Fruit fly (Drosophila melanogaster) whole organism, prepupa: Measurements from ENCODE around the gene CG13884.

ENCODE experiments used
- Blimp-1 ChIP-seq: fragments of 200-800 bp; sonication (Bioruptor generic); optimal IDR thresholded peaks from 3 replicates; lab custom pipeline; 2017; ENCODE audit warnings: missing biosample characterization, missing genetic modification characterization, mild to moderate bottlenecking, moderate library complexity, missing genetic modification reagents
- CG10631 ChIP-seq: fragments of 200-800 bp; sonication (Bioruptor generic); optimal IDR thresholded peaks from 2 replicates; lab custom pipeline; 2016; ENCODE audit warnings: missing biosample characterization, missing genetic modification characterization
- CG10669 ChIP-seq: fragments of 200-800 bp; sonication (Bioruptor generic); optimal IDR thresholded peaks from 3 replicates; lab custom pipeline; 2018; ENCODE audit warnings: missing biosample characterization, mild to moderate bottlenecking, missing genetic modification characterization, moderate library complexity
- CG11762 ChIP-seq: fragments of 200-800 bp; sonication (Bioruptor generic); optimal IDR thresholded peaks from 3 replicates; lab custom pipeline; 2016; ENCODE audit warnings: missing biosample characterization, missing genetic modification characterization; ENCODE audit not compliant: insufficient read depth
- CG11902 ChIP-seq: fragments of 200-800 bp; sonication (Bioruptor generic); optimal IDR thresholded peaks from 3 replicates; lab custom pipeline; 2016; ENCODE audit warnings: missing biosample characterization, missing genetic modification characterization
- CG31627 ChIP-seq: fragments of 200-800 bp; sonication (Bioruptor generic); optimal IDR thresholded peaks from 3 replicates; lab custom pipeline; 2016; ENCODE audit warnings: missing biosample characterization, missing genetic modification characterization
- CG34406 ChIP-seq: fragments of 200-800 bp; sonication (Bioruptor generic); optimal IDR thresholded peaks from 3 replicates; lab custom pipeline; 2016; ENCODE audit warnings: missing biosample characterization, missing genetic modification characterization
- CG3919 ChIP-seq: fragments of 200-800 bp; sonication (Bioruptor generic); optimal IDR thresholded peaks from 3 replicates; lab custom pipeline; 2016; ENCODE audit warnings: missing biosample characterization, missing genetic modification characterization
- CG4318 ChIP-seq: fragments of 200-800 bp; sonication (Bioruptor generic); optimal IDR thresholded peaks from 3 replicates; lab custom pipeline; 2017; ENCODE audit warnings: missing biosample characterization, mild to moderate bottlenecking, missing genetic modification characterization
- CG6792 ChIP-seq: fragments of 200-800 bp; sonication (Bioruptor generic); optimal IDR thresholded peaks from 3 replicates; lab custom pipeline; 2016; ENCODE audit warnings: missing biosample characterization, missing genetic modification characterization
- CG6808 ChIP-seq: fragments of 200-800 bp; sonication (Bioruptor generic); optimal IDR thresholded peaks from 3 replicates; lab custom pipeline; 2017; ENCODE audit warnings: missing biosample characterization, missing genetic modification characterization, mild to moderate bottlenecking, moderate library complexity, missing genetic modification reagents
- CG6854 ChIP-seq: fragments of 200-800 bp; sonication (Bioruptor generic); optimal IDR thresholded peaks from 2 replicates; lab custom pipeline; 2017; ENCODE audit warnings: missing biosample characterization, mild to moderate bottlenecking, missing genetic modification characterization
- CG7368 ChIP-seq: fragments of 200-800 bp; sonication (Bioruptor generic); optimal IDR thresholded peaks from 3 replicates; lab custom pipeline; 2016; ENCODE audit warnings: missing biosample characterization, missing genetic modification characterization
- CG8632 ChIP-seq: fragments of 200-800 bp; sonication (Bioruptor generic); optimal IDR thresholded peaks from 3 replicates; lab custom pipeline; 2016; ENCODE audit warnings: missing biosample characterization, missing genetic modification characterization
- CG9139 ChIP-seq: fragments of 200-800 bp; sonication (Bioruptor generic); optimal IDR thresholded peaks from 3 replicates; lab custom pipeline; 2017; ENCODE audit warnings: missing biosample characterization, mild to moderate bottlenecking, missing genetic modification characterization
- Eip75B ChIP-seq: fragments of 200-800 bp; sonication (Bioruptor generic); optimal IDR thresholded peaks from 3 replicates; lab custom pipeline; 2016; ENCODE audit warnings: missing biosample characterization, missing genetic modification characterization
- Eip78C ChIP-seq: fragments of 200-800 bp; sonication (Bioruptor generic); peaks from one replicate; lab custom pipeline; 2016; ENCODE audit warnings: missing biosample characterization, missing genetic modification characterization
- Eip93F ChIP-seq: fragments of 200-800 bp; sonication (Bioruptor generic); optimal IDR thresholded peaks from 2 replicates; lab custom pipeline; 2016; ENCODE audit warnings: missing biosample characterization, mild to moderate bottlenecking, missing genetic modification characterization
- Gug ChIP-seq: fragments of 200-800 bp; sonication (Bioruptor generic); IDR thresholded peaks from 2 replicates; pipeline ENCODE4 v1.3.6; 2022; ENCODE audit warnings: missing biosample characterization, missing genetic modification characterization
- Hr38 ChIP-seq: sonication (Bioruptor generic); optimal IDR thresholded peaks from 2 replicates; lab custom pipeline; 2016; ENCODE audit warnings: missing biosample characterization, missing genetic modification characterization
- Hr39 ChIP-seq: fragments of 200-800 bp; sonication (Bioruptor generic); optimal IDR thresholded peaks from 2 replicates; lab custom pipeline; 2016; ENCODE audit warnings: missing biosample characterization, missing genetic modification characterization
- Hr4 ChIP-seq: fragments of 200-800 bp; sonication (Bioruptor generic); optimal IDR thresholded peaks from 3 replicates; lab custom pipeline; 2016; ENCODE audit warnings: missing biosample characterization, missing genetic modification characterization
- OdsH ChIP-seq: fragments of 200-800 bp; sonication (Bioruptor generic); optimal IDR thresholded peaks from 3 replicates; lab custom pipeline; 2016; ENCODE audit warnings: missing biosample characterization, missing genetic modification characterization
- Smox ChIP-seq: fragments of 200-800 bp; sonication (Bioruptor generic); optimal IDR thresholded peaks from 3 replicates; lab custom pipeline; 2016; ENCODE audit warnings: missing biosample characterization, missing genetic modification characterization
- Sox102F ChIP-seq: fragments of 200-800 bp; sonication (Bioruptor generic); optimal IDR thresholded peaks from 2 replicates; lab custom pipeline; 2016; ENCODE audit warnings: missing biosample characterization, mild to moderate bottlenecking, missing genetic modification characterization
- Sox15 ChIP-seq: fragments of 200-800 bp; sonication (Bioruptor generic); optimal IDR thresholded peaks from 3 replicates; lab custom pipeline; 2016; ENCODE audit warnings: missing biosample characterization, missing genetic modification characterization
- acj6 ChIP-seq: fragments of 200-800 bp; sonication (Bioruptor generic); optimal IDR thresholded peaks from 3 replicates; lab custom pipeline; 2016; ENCODE audit warnings: missing biosample characterization, missing genetic modification characterization
- cyc ChIP-seq: fragments of 200-800 bp; sonication (Bioruptor generic); optimal IDR thresholded peaks from 3 replicates; lab custom pipeline; 2016; ENCODE audit warnings: missing biosample characterization, missing genetic modification characterization
- eg ChIP-seq: fragments of 200-800 bp; sonication (Bioruptor generic); IDR thresholded peaks from 3 replicates; pipeline ENCODE4 v1.3.6; 2022; ENCODE audit warnings: missing biosample characterization, missing genetic modification characterization
- esn ChIP-seq: fragments of 200-800 bp; sonication (Bioruptor generic); optimal IDR thresholded peaks from 2 replicates; lab custom pipeline; 2016; ENCODE audit warnings: missing biosample characterization, mild to moderate bottlenecking, missing genetic modification characterization, moderate library complexity
- fd59A ChIP-seq: fragments of 200-800 bp; sonication (Bioruptor generic); optimal IDR thresholded peaks from 2 replicates; lab custom pipeline; 2017; ENCODE audit warnings: missing biosample characterization, mild to moderate bottlenecking, missing genetic modification characterization, missing genetic modification reagents
- fd85E ChIP-seq: fragments of 200-800 bp; sonication (Bioruptor generic); optimal IDR thresholded peaks from 3 replicates; lab custom pipeline; 2016; ENCODE audit warnings: missing biosample characterization, missing genetic modification characterization
- fkh ChIP-seq: fragments of 200-800 bp; sonication (Bioruptor generic); optimal IDR thresholded peaks from 3 replicates; lab custom pipeline; 2017; ENCODE audit warnings: missing biosample characterization, mild to moderate bottlenecking, missing genetic modification characterization, moderate library complexity
- lz ChIP-seq: fragments of 200-800 bp; sonication (Bioruptor generic); optimal IDR thresholded peaks from 3 replicates; lab custom pipeline; 2016; ENCODE audit warnings: missing biosample characterization, missing genetic modification characterization
- net ChIP-seq: fragments of 200-800 bp; sonication (Bioruptor generic); optimal IDR thresholded peaks from 3 replicates; lab custom pipeline; 2016; ENCODE audit warnings: missing biosample characterization, missing genetic modification characterization
- pdm3 ChIP-seq: fragments of 200-800 bp; sonication (Bioruptor generic); optimal IDR thresholded peaks from 3 replicates; lab custom pipeline; 2016; ENCODE audit warnings: missing biosample characterization, missing genetic modification characterization
- spab ChIP-seq: fragments of 200-800 bp; sonication (Bioruptor generic); optimal IDR thresholded peaks from 2 replicates; lab custom pipeline; 2017; ENCODE audit warnings: missing biosample characterization, mild to moderate bottlenecking, missing genetic modification characterization, missing genetic modification reagents
- ss ChIP-seq, 2 experiments: fragments of 200-800 bp; sonication (Bioruptor generic); optimal IDR thresholded peaks; 2 replicates in 1 of 2; 3 replicates in 1 of 2; lab custom pipeline; 2017 to 2018; ENCODE audit warnings: mild to moderate bottlenecking in 2 of 2, missing biosample characterization in 2 of 2, missing genetic modification characterization in 2 of 2, moderate library complexity in 1 of 2
- topi ChIP-seq: fragments of 200-800 bp; sonication (Bioruptor generic); optimal IDR thresholded peaks from 3 replicates; lab custom pipeline; 2016; ENCODE audit warnings: missing biosample characterization, missing genetic modification characterization

The CG13884 gene

dm6 chr3L:366337-366736 lies at the start of gene CG13884:
TSS of gene CG13884 (minus strand) at chr3L:366437.
- no peak for TF ChIP-seq OdsH (GFP tag; lab: Kevin White, UChicago)
- no peak for TF ChIP-seq Gug (GFP tag; lab: Robert Waterston, UW)
- TF ChIP-seq ss (GFP tag; optimal IDR thresholded peaks at IDR 0.05; lab: Kevin White, UChicago), result no peak
- TF ChIP-seq Sox15 (GFP tag; lab: Kevin White, UChicago), result no peak
- TF ChIP-seq fd59A (GFP tag; lab: Kevin White, UChicago), result no peak
- no peak for TF ChIP-seq Blimp-1
- no peak for TF ChIP-seq Smox (GFP tag; lab: Kevin White, UChicago)
- no peak for TF ChIP-seq Eip93F (GFP tag; lab: Kevin White, UChicago)
- TF ChIP-seq fd85E (GFP tag; lab: Kevin White, UChicago), result no peak
- TF ChIP-seq spab, result no peak
- no peak for TF ChIP-seq CG9139 (GFP tag; lab: Kevin White, UChicago)
- TF ChIP-seq CG4318 (GFP tag; lab: Kevin White, UChicago), result no peak
- no peak for TF ChIP-seq CG31627 (GFP tag; lab: Kevin White, UChicago)
- no peak for TF ChIP-seq pdm3 (GFP tag; lab: Kevin White, UChicago)
- no peak for TF ChIP-seq cyc (GFP tag; lab: Kevin White, UChicago)
- TF ChIP-seq, all 60 proteins: peak for 0

- peak; percentile 75 for TF ChIP-seq fkh
- no peak for TF ChIP-seq eg
Measured at dm6 chr3L:409791-410190, 43.6 kb upstream of the CG13884 start.

dm6 chr3L:400252-400651 lies 34.0 kb upstream of the CG13884 start:
- TF ChIP-seq CG34406 (GFP tag; lab: Kevin White, UChicago) (no peak), CG6854 (GFP tag; lab: Kevin White, UChicago) (no peak), topi (GFP tag; lab: Kevin White, UChicago) (no peak), CG6792 (GFP tag; lab: Kevin White, UChicago) (no peak), CG6808 (no peak), Hr38 (GFP tag; lab: Kevin White, UChicago) (no peak), CG11762 (GFP tag; lab: Kevin White, UChicago) (no peak), pdm3 (GFP tag; lab: Kevin White, UChicago) (no peak), CG4318 (GFP tag; lab: Kevin White, UChicago) (no peak), Hr39 (GFP tag; lab: Kevin White, UChicago) (no peak), net (GFP tag; lab: Kevin White, UChicago) (no peak), CG7368 (GFP tag; lab: Kevin White, UChicago) (no peak), Eip78C (GFP tag; lab: Kevin White, UChicago) (no peak), Sox102F (no peak), acj6 (GFP tag; lab: Kevin White, UChicago) (no peak), CG10669 (GFP tag; lab: Kevin White, UChicago) (no peak), CG8632 (no peak), fkh (no peak), CG9139 (GFP tag; lab: Kevin White, UChicago) (no peak), Hr4 (GFP tag; lab: Kevin White, UChicago) (no peak)

- TF ChIP-seq ss (GFP tag; optimal IDR thresholded peaks at IDR 0.05; lab: Kevin White, UChicago) (no peak), CG3919 (GFP tag; lab: Kevin White, UChicago) (no peak), esn (GFP tag; lab: Kevin White, UChicago) (no peak), CG11902 (GFP tag; lab: Kevin White, UChicago) (no peak), Smox (GFP tag; lab: Kevin White, UChicago) (no peak), CG10631 (GFP tag; lab: Kevin White, UChicago) (no peak), CG8632 (no peak), lz (GFP tag; lab: Kevin White, UChicago) (no peak), Blimp-1 (no peak), CG6792 (GFP tag; lab: Kevin White, UChicago) (no peak), Eip75B (GFP tag; lab: Kevin White, UChicago) (no peak)
Measured at dm6 chr3L:395192-395591, 29.0 kb upstream of the CG13884 start.
